Fruit fly (Drosophila melanogaster): ENCODE data around the gene Snmp1.

The Snmp1 gene

DNA sequence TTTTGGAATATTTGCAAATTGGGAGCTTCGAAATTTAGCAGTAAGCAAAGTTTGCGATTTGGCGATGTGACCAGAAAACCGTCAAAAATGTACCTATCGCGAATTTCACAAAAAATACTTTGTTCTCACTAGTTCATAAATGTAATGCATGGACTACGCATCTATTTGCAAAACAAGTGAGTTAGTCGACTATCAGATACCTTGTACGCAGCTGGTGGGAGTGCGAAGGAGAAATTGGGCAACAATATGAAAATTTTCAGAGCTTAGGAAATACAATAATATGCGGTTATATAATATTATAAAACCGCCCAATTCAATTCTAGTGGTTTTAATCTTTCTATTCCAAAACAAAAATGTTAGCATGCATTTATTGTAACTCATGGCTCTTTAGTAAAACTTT is 49.2 kb downstream of the Snmp1 start, which contains the start of gene Bdbt:
TSS of gene Bdbt (minus strand) at position 73 of the 400 bp plus-strand sequence.
- TF ChIP-seq grn (GFP tag; optimal IDR thresholded peaks at IDR 0.05) (no peak), CG11560 (tag; IDR thresholded peaks at IDR 0.05) (no peak), dm (GFP tag; optimal IDR thresholded peaks at IDR 0.05) (peak; percentile 34), CG4360 (GFP tag; IDR thresholded peaks at IDR 0.05) (no peak), CG11093 (GFP tag; IDR thresholded peaks at IDR 0.05) (no peak), dmrt99B (tag; optimal IDR thresholded peaks at IDR 0.05) (no peak), TFAM (GFP tag; optimal IDR thresholded peaks at IDR 0.05) (no peak), tna (GFP tag; IDR thresholded peaks at IDR 0.05; ENCODE audit: partially characterized antibody) (peak; percentile 95), onecut (GFP tag; IDR thresholded peaks at IDR 0.05) (no peak), slp2 (GFP tag; optimal IDR thresholded peaks at IDR 0.05) (no peak), CG31224 (GFP tag; IDR thresholded peaks at IDR 0.05) (no peak), Myb (GFP tag; optimal IDR thresholded peaks at IDR 0.05) (peak; percentile 7), gfzf (GFP tag; optimal IDR thresholded peaks at IDR 0.05) (peak; percentile 81), CG7271 (tag; optimal IDR thresholded peaks at IDR 0.05) (no peak), seq (GFP tag; IDR thresholded peaks at IDR 0.05) (no peak), Hr39 (optimal IDR thresholded peaks at IDR 0.05) (no peak), sens (GFP tag) (peak; percentile 77), Rx (GFP tag; IDR thresholded peaks at IDR 0.05) (no peak), da (GFP tag; optimal IDR thresholded peaks at IDR 0.05) (no peak), Dek (tag; optimal IDR thresholded peaks at IDR 0.05) (no peak), fd102C (GFP tag; optimal IDR thresholded peaks at IDR 0.05) (no peak), sd (tag; optimal IDR thresholded peaks at IDR 0.05) (no peak), chm (GFP tag; IDR thresholded peaks at IDR 0.05) (no peak), Aef1 (GFP tag; IDR thresholded peaks at IDR 0.05) (peak; percentile 40; the same call in 2 of the 3 replicates), D19B (GFP tag; optimal IDR thresholded peaks at IDR 0.05) (peak; percentile 94), ash1 (GFP tag; optimal IDR thresholded peaks at IDR 0.05) (no peak), Dfd (GFP tag; optimal IDR thresholded peaks at IDR 0.05) (peak in 1 of 2 experiments; percentile 17), Nf-YC (tag; optimal IDR thresholded peaks at IDR 0.05) (no peak), Ptx1 (GFP tag; IDR thresholded peaks at IDR 0.05) (no peak), az2 (GFP tag; optimal IDR thresholded peaks at IDR 0.05) (no peak), her (GFP tag; optimal IDR thresholded peaks at IDR 0.05) (no peak), eve (GFP tag; optimal IDR thresholded peaks at IDR 0.05) (no peak), Hr51 (GFP tag; optimal IDR thresholded peaks at IDR 0.05) (no peak), Max (GFP tag; optimal IDR thresholded peaks at IDR 0.05) (peak; percentile 62), CG9727 (GFP tag; optimal IDR thresholded peaks at IDR 0.05) (peak; percentile 8), Hsf (GFP tag; optimal IDR thresholded peaks at IDR 0.05) (peak; percentile 33), vvl (GFP tag; IDR thresholded peaks at IDR 0.05) (no peak), CG6175 (GFP tag; IDR thresholded peaks at IDR 0.05) (no peak), Hmx (GFP tag; optimal IDR thresholded peaks at IDR 0.05) (no peak), sob (GFP tag; IDR thresholded peaks at IDR 0.05) (peak; percentile 59; the same call in 1 of the 2 replicates), CG17385 (GFP tag; optimal IDR thresholded peaks at IDR 0.05) (no peak), CrebB (tag; optimal IDR thresholded peaks at IDR 0.05) (no peak), wor (GFP tag; IDR thresholded peaks at IDR 0.05) (no peak), sima (GFP tag; optimal IDR thresholded peaks at IDR 0.05) (no peak), CG7928 (GFP tag; optimal IDR thresholded peaks at IDR 0.05) (no peak), crp (GFP tag; optimal IDR thresholded peaks at IDR 0.05) (no peak), Sry-δ (GFP tag; optimal IDR thresholded peaks at IDR 0.05) (peak; percentile 13), CG15601 (tag; optimal IDR thresholded peaks at IDR 0.05) (no peak), h (optimal IDR thresholded peaks at IDR 0.05) (no peak), Rfx (GFP tag; IDR thresholded peaks at IDR 0.05) (peak; percentile 25; the same call in 1 of the 2 replicates), zf30C (GFP tag; optimal IDR thresholded peaks at IDR 0.05) (no peak), CG11695 (GFP tag; IDR thresholded peaks at IDR 0.05) (no peak), rib (GFP tag; IDR thresholded peaks at IDR 0.05) (peak; percentile 42; the same call in 1 of the 2 replicates), Hr3 (GFP tag; optimal IDR thresholded peaks at IDR 0.05) (peak; percentile 28)
